Worm (Caenorhabditis elegans): Measurements from ENCODE around the gene npr-25.

Gene npr-25

ce11 chrV:11375150-11375792 lies 22.5 kb upstream of the npr-25 start, which contains the start of gene cnb-1 (continued):
- TF ChIP-seq tbx-9 (tag; optimal IDR thresholded peaks at IDR 0.05; ENCODE audit: borderline replicate concordance) (no peak), bed-2 (GFP tag; IDR thresholded peaks at IDR 0.05) (no peak), mel-28 (tag; optimal IDR thresholded peaks at IDR 0.05; ENCODE audit: borderline replicate concordance) (no peak), lsy-27 (tag; optimal IDR thresholded peaks at IDR 0.05; ENCODE audit: borderline replicate concordance, insufficient read depth) (no peak), ama-1 (optimal IDR thresholded peaks at IDR 0.05) (no peak), ama-1 (GFP tag; optimal IDR thresholded peaks at IDR 0.05) (no peak), ztf-18 (tag; optimal IDR thresholded peaks at IDR 0.05) (no peak), hmg-20 (GFP tag; IDR thresholded peaks at IDR 0.05) (no peak), lin-40 (tag; optimal IDR thresholded peaks at IDR 0.05) (peak; percentile 67), T07F8.4 (tag; optimal IDR thresholded peaks at IDR 0.05) (no peak), egrh-3 (GFP tag; IDR thresholded peaks at IDR 0.05) (no peak), K11D2.4 (GFP tag; IDR thresholded peaks at IDR 0.05) (no peak), ceh-58 (GFP tag; IDR thresholded peaks at IDR 0.05) (no peak), zim-3 (tag; optimal IDR thresholded peaks at IDR 0.05) (no peak), nhr-80 (tag; optimal IDR thresholded peaks at IDR 0.05) (peak; percentile 27), ztf-22 (GFP tag; optimal IDR thresholded peaks at IDR 0.05) (no peak), ztf-26 (tag; optimal IDR thresholded peaks at IDR 0.05) (no peak), mes-4 (tag; optimal IDR thresholded peaks at IDR 0.05) (no peak), egl-44 (GFP tag; IDR thresholded peaks at IDR 0.05) (no peak), atf-7 (tag; optimal IDR thresholded peaks at IDR 0.05) (no peak), F55B11.4 (tag; optimal IDR thresholded peaks at IDR 0.05; ENCODE audit: borderline replicate concordance, insufficient read depth) (no peak), hrde-1 (tag; optimal IDR thresholded peaks at IDR 0.05; ENCODE audit: borderline replicate concordance) (no peak), sptf-2 (GFP tag; optimal IDR thresholded peaks at IDR 0.05) (no peak), snpc-4 (GFP tag; optimal IDR thresholded peaks at IDR 0.05) (no peak), snpc-4 (tag; optimal IDR thresholded peaks at IDR 0.05) (no peak), bed-1 (GFP tag; IDR thresholded peaks at IDR 0.05) (no peak), lin-35 (GFP tag; optimal IDR thresholded peaks at IDR 0.05) (peak in 1 of 3 experiments; percentile 34), ceh-100 (GFP tag; IDR thresholded peaks at IDR 0.05) (0 out of 2 replicates have a peak, but pooled peaks have one; percentile 28), ceh-40 (GFP tag; IDR thresholded peaks at IDR 0.05) (no peak), madf-6 (GFP tag; IDR thresholded peaks at IDR 0.05) (no peak)

- TF ChIP-seq somi-1 (GFP tag; optimal IDR thresholded peaks at IDR 0.05) = no peak
- no peak for TF ChIP-seq D2030.7 (GFP tag; IDR thresholded peaks at IDR 0.05)
- no peak for TF ChIP-seq ceh-91 (GFP tag; IDR thresholded peaks at IDR 0.05)
- TF ChIP-seq repo-1 (tag; optimal IDR thresholded peaks at IDR 0.05) = no peak
- no peak for TF ChIP-seq ztf-25 (GFP tag; IDR thresholded peaks at IDR 0.05)
- no peak for TF ChIP-seq nfya-1 (tag; optimal IDR thresholded peaks at IDR 0.05; ENCODE audit: borderline replicate concordance, insufficient read depth)
- no peak for TF ChIP-seq attf-5 (GFP tag; optimal IDR thresholded peaks at IDR 0.05)
- TF ChIP-seq snpc-3.4 (tag; optimal IDR thresholded peaks at IDR 0.05) = no peak
- no peak for TF ChIP-seq egl-44 (GFP tag; IDR thresholded peaks at IDR 0.05)
- no peak for TF ChIP-seq F57A8.1 (GFP tag; optimal IDR thresholded peaks at IDR 0.05)
- TF ChIP-seq madf-10 (tag; optimal IDR thresholded peaks at IDR 0.05) = no peak
- TF ChIP-seq ztf-22 (GFP tag; optimal IDR thresholded peaks at IDR 0.05) = no peak
These were observed 21.1 kb upstream of the npr-25 start for ce11 chrV:11373918-11374317.

Measured in whole organism, young adult.